Worm (Caenorhabditis elegans) whole organism, midembryonic: ENCODE results near the gene ulp-2.

Experiments used
- cog-1 ChIP-seq: sonication (generic microtip); optimal IDR thresholded peaks from 2 replicates; lab custom pipeline; 2016; ENCODE audit warnings: missing genetic modification characterization, missing compliant biosample characterization
- flt-1 ChIP-seq: fragments of 200-800 bp; sonication (Bioruptor generic); IDR thresholded peaks from 2 replicates; pipeline ENCODE4 v1.3.6; 2022; ENCODE audit warnings: missing genetic modification characterization, missing compliant biosample characterization
- klf-2 ChIP-seq: fragments of 200-800 bp; sonication (Bioruptor generic); conservative IDR thresholded peaks from 2 replicates; pipeline ENCODE4 v1.3.6; 2022; ENCODE audit warnings: missing genetic modification reagents, missing genetic modification characterization, missing compliant biosample characterization
- med-1 ChIP-seq: sonication (generic microtip); optimal IDR thresholded peaks from 2 replicates; lab custom pipeline; 2017; ENCODE audit warnings: missing genetic modification characterization, mild to moderate bottlenecking, missing compliant biosample characterization, antibody characterized with exemption, missing genetic modification reagents; ENCODE audit not compliant: insufficient read depth
- tab-1 ChIP-seq: fragments of 200-800 bp; sonication (Bioruptor generic); IDR thresholded peaks from 2 replicates; pipeline ENCODE4 v1.3.6; 2022; ENCODE audit warnings: missing genetic modification characterization, missing compliant biosample characterization
- ztf-29 ChIP-seq: fragments of 200-800 bp; sonication (Bioruptor generic); IDR thresholded peaks from 2 replicates; pipeline ENCODE4 v1.3.6; 2022; ENCODE audit warnings: missing genetic modification reagents, missing genetic modification characterization, missing compliant biosample characterization

- no peak for TF ChIP-seq med-1 (GFP tag; lab: Kevin White, UChicago)
- no peak for TF ChIP-seq klf-2 (GFP tag; lab: Robert Waterston, UW)
- no peak for TF ChIP-seq cog-1
- no peak for TF ChIP-seq flt-1 (GFP tag; lab: Robert Waterston, UW)
- no peak for TF ChIP-seq tab-1 (GFP tag; lab: Robert Waterston, UW)
- no peak for TF ChIP-seq ztf-29
These were observed 26.4 kb upstream of the ulp-2 start for ce11 chrII:4985961-4986503.
